Worm (Caenorhabditis elegans) whole organism, L4/young adult: ENCODE measurements around the gene F56A8.3.

Experiments used
- W03F9.2 ChIP-seq: fragments of 150-350 bp; optimal IDR thresholded peaks from 2 replicates; lab custom pipeline; 2014; ENCODE audit warnings: missing biosample characterization, missing genetic modification characterization
- dao-5 ChIP-seq: sonication (generic microtip); optimal IDR thresholded peaks from 2 replicates; lab custom pipeline; 2016; ENCODE audit warnings: missing genotype, missing genetic modification characterization, moderate library complexity, missing compliant biosample characterization
- him-1 ChIP-seq: sonication (generic microtip); optimal IDR thresholded peaks from 2 replicates; lab custom pipeline; 2016; ENCODE audit warnings: missing genotype, missing genetic modification reagents, missing genetic modification characterization, missing compliant biosample characterization

DNA sequence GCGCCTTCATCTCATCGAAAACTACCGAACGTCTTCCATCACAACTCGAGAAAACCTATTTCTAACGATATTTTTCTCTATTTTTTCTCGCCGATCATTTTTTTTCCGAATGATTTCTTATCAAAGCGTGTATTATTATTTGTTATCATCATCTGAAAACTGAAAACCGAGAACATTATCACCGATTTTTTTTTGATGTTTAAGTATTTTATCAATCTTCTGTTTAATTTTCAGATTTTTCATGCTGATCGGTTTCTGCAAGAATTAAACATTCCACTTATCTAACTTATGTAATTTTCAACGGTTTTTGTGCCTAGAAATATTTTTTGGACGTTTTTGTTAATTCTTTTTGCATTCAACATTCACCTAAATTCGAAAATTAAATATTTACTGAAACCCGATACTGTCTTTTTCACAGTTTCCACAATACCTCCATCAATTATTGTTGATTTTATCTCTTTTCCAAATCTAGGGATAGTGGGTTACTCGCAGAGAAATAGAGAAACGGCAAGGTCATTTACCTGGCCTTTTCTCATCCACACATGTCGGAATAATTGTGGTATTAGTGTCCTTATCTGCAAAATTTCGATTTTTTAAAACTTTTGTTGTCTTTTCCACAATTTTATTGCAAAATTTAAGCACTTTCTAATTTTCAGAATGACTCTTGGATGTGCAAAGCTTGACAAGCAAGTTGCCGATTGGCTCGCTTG lies 42.2 kb downstream of the F56A8.3 start, which contains the start of gene pgm-2:
- TF ChIP-seq him-1 (tag; lab: Kevin White, UChicago) (no peak), W03F9.2 (no peak), dao-5 (tag; lab: Kevin White, UChicago) (no peak)
